Fruit fly (Drosophila melanogaster) whole organism, embryonic: ENCODE data around the gene Orco.
A peak's percentile ranks its signal among the peaks of the same experiment; 100 is the strongest.

Experiments used
- Bdp1 ChIP-seq: fragments of 200-800 bp; sonication (Bioruptor generic); optimal IDR thresholded peaks from 3 replicates; lab custom pipeline; 2016; ENCODE audit warnings: missing biosample characterization, missing genetic modification characterization
- CG10147 ChIP-seq: fragments of 200-800 bp; sonication (Bioruptor generic); optimal IDR thresholded peaks from 2 replicates; lab custom pipeline; 2019; ENCODE audit warnings: missing biosample characterization, mild to moderate bottlenecking, missing genetic modification characterization, moderate library complexity
- CG12104 ChIP-seq: fragments of 200-800 bp; sonication (Bioruptor generic); optimal IDR thresholded peaks from 3 replicates; lab custom pipeline; 2016; ENCODE audit warnings: missing biosample characterization, missing genetic modification characterization
- CG14860 ChIP-seq: fragments of 200-800 bp; sonication (Bioruptor generic); IDR thresholded peaks from 3 replicates; pipeline ENCODE4 v1.3.6; 2022; ENCODE audit warnings: missing biosample characterization, missing genetic modification characterization; ENCODE audit not compliant: partially characterized antibody
- CG16813 ChIP-seq: fragments of 200-800 bp; sonication (Bioruptor generic); IDR thresholded peaks from 3 replicates; pipeline ENCODE4 v1.3.6; 2022; ENCODE audit warnings: missing biosample characterization, missing genetic modification characterization; ENCODE audit not compliant: partially characterized antibody
- CG30403 ChIP-seq: fragments of 200-800 bp; sonication (Bioruptor generic); optimal IDR thresholded peaks from 3 replicates; lab custom pipeline; 2016; ENCODE audit warnings: missing biosample characterization, missing genetic modification characterization
- CG3847 ChIP-seq: fragments of 200-800 bp; sonication (Bioruptor generic); IDR thresholded peaks from 2 replicates; pipeline ENCODE4 v1.3.6; 2022; ENCODE audit warnings: missing biosample characterization, missing genetic modification characterization
- CG42726 ChIP-seq: fragments of 200-800 bp; sonication (Bioruptor generic); IDR thresholded peaks from 2 replicates; pipeline ENCODE4 v1.3.6; 2022; ENCODE audit warnings: missing biosample characterization, missing genetic modification characterization; ENCODE audit not compliant: partially characterized antibody
- CG6175 ChIP-seq: fragments of 200-800 bp; sonication (Bioruptor generic); IDR thresholded peaks from 3 replicates; pipeline ENCODE4 v1.3.6; 2022; ENCODE audit warnings: missing biosample characterization, missing genetic modification characterization
- CG6654 ChIP-seq: fragments of 200-800 bp; sonication (Bioruptor generic); optimal IDR thresholded peaks from 2 replicates; lab custom pipeline; 2017; ENCODE audit warnings: missing biosample characterization, mild to moderate bottlenecking, missing genetic modification characterization
- CG6791 ChIP-seq: fragments of 200-800 bp; sonication (Bioruptor generic); IDR thresholded peaks from 3 replicates; pipeline ENCODE4 v1.3.6; 2022; ENCODE audit warnings: missing biosample characterization, missing genetic modification characterization; ENCODE audit not compliant: partially characterized antibody
- Chrac-16 ChIP-seq: fragments of 200-800 bp; sonication (Bioruptor generic); optimal IDR thresholded peaks from 3 replicates; lab custom pipeline; 2016; ENCODE audit warnings: missing biosample characterization, missing genetic modification characterization
- Drgx ChIP-seq: fragments of 200-800 bp; sonication (Bioruptor generic); IDR thresholded peaks from 2 replicates; pipeline ENCODE4 v1.3.6; 2022; ENCODE audit warnings: missing biosample characterization, missing genetic modification characterization
- Gug ChIP-seq: fragments of 200-800 bp; sonication (Bioruptor generic); IDR thresholded peaks from 4 replicates; pipeline ENCODE4 v1.3.6; 2022; ENCODE audit warnings: missing biosample characterization, missing genetic modification characterization
- Hr78 ChIP-seq, 2 experiments: fragments of 200-800 bp in 1 of 2; fragments of >200 bp in 1 of 2; sonication (Bioruptor generic) in 1 of 2; optimal IDR thresholded peaks; 2 replicates each; lab custom pipeline; 2017 to 2019; ENCODE audit warnings: missing biosample characterization in 2 of 2, missing genetic modification characterization in 2 of 2, mild to moderate bottlenecking in 1 of 2, moderate library complexity in 1 of 2
- Jarid2 ChIP-seq: fragments of 200-800 bp; sonication (Bioruptor generic); optimal IDR thresholded peaks from 3 replicates; lab custom pipeline; 2017; ENCODE audit warnings: mild to moderate bottlenecking, missing biosample characterization, missing genetic modification reagents, missing genetic modification characterization
- Opbp ChIP-seq: fragments of 200-800 bp; sonication (Bioruptor generic); IDR thresholded peaks from 3 replicates; pipeline ENCODE4 v1.3.6; 2022; ENCODE audit warnings: missing biosample characterization, missing genetic modification characterization; ENCODE audit not compliant: partially characterized antibody
- Rfx ChIP-seq: fragments of 200-800 bp; sonication (Bioruptor generic); IDR thresholded peaks from 2 replicates; pipeline ENCODE4 v1.3.6; 2022; ENCODE audit warnings: missing biosample characterization, missing genetic modification characterization
- amos ChIP-seq: fragments of 200-800 bp; sonication (Bioruptor generic); IDR thresholded peaks from 2 replicates; pipeline ENCODE4 v1.3.6; 2022; ENCODE audit warnings: missing biosample characterization, missing genetic modification characterization; ENCODE audit not compliant: partially characterized antibody
- ato ChIP-seq: fragments of 200-800 bp; sonication (Bioruptor generic); IDR thresholded peaks from 2 replicates; pipeline ENCODE4 v1.3.6; 2022; ENCODE audit warnings: missing biosample characterization, missing genetic modification characterization; ENCODE audit not compliant: partially characterized antibody
- bsh ChIP-seq, 2 experiments: fragments of 200-800 bp; sonication (Bioruptor generic); optimal IDR thresholded peaks; 2 replicates each; lab custom pipeline; 2017 to 2018; ENCODE audit warnings: mild to moderate bottlenecking in 2 of 2, missing biosample characterization in 2 of 2, missing genetic modification characterization in 2 of 2, moderate library complexity in 1 of 2
- chinmo ChIP-seq: fragments of 200-800 bp; sonication (Bioruptor generic); IDR thresholded peaks from 4 replicates; pipeline ENCODE4 v1.3.6; 2022; ENCODE audit warnings: missing biosample characterization, missing genetic modification characterization; ENCODE audit not compliant: partially characterized antibody
- crp ChIP-seq, 2 experiments: fragments of 200-800 bp; sonication (Bioruptor generic); optimal IDR thresholded peaks; 2 replicates in 1 of 2; 3 replicates in 1 of 2; lab custom pipeline; 2017; ENCODE audit warnings: missing biosample characterization in 2 of 2, missing genetic modification characterization in 2 of 2, mild to moderate bottlenecking in 1 of 2, moderate library complexity in 1 of 2
- ewg ChIP-seq: fragments of 200-800 bp; sonication (Bioruptor generic); optimal IDR thresholded peaks from 3 replicates; lab custom pipeline; 2017; ENCODE audit warnings: mild to moderate bottlenecking, missing biosample characterization, missing genetic modification reagents, missing genetic modification characterization
- kni ChIP-seq: fragments of 200-800 bp; sonication (Bioruptor generic); optimal IDR thresholded peaks from 3 replicates; lab custom pipeline; 2017; ENCODE audit warnings: mild to moderate bottlenecking, missing biosample characterization, missing genetic modification reagents, missing genetic modification characterization
- knrl ChIP-seq: fragments of 200-800 bp; sonication (Bioruptor generic); IDR thresholded peaks from 3 replicates; pipeline ENCODE4 v1.3.6; 2022; ENCODE audit warnings: missing biosample characterization, missing genetic modification characterization; ENCODE audit not compliant: partially characterized antibody
- lov ChIP-seq, 2 experiments: fragments of 200-800 bp in 1 of 2; fragments of >200 bp in 1 of 2; sonication (Bioruptor generic) in 1 of 2; IDR thresholded peaks in 1 of 2; optimal IDR thresholded peaks in 1 of 2; 2 replicates in 1 of 2; 3 replicates in 1 of 2; pipeline versions ENCODE4 v1.3.6 to Lab custom; 2017 to 2022; ENCODE audit warnings: missing biosample characterization in 1 of 2, missing genetic modification characterization in 1 of 2
- nerfin-2 ChIP-seq: fragments of 200-800 bp; sonication (Bioruptor generic); IDR thresholded peaks from 2 replicates; pipeline ENCODE4 v1.3.6; 2022; ENCODE audit warnings: missing biosample characterization, missing genetic modification characterization; ENCODE audit not compliant: partially characterized antibody
- nom ChIP-seq: fragments of 200-800 bp; sonication (Bioruptor generic); optimal IDR thresholded peaks from 2 replicates; lab custom pipeline; 2017; ENCODE audit warnings: missing biosample characterization, missing genetic modification characterization, mild to moderate bottlenecking, moderate library complexity, missing genetic modification reagents
- oc ChIP-seq: fragments of 200-800 bp; sonication (Bioruptor generic); optimal IDR thresholded peaks from 2 replicates; lab custom pipeline; 2018; ENCODE audit warnings: missing biosample characterization, mild to moderate bottlenecking, missing genetic modification characterization, moderate library complexity
- row ChIP-seq: fragments of 200-800 bp; sonication (Bioruptor generic); IDR thresholded peaks from 3 replicates; pipeline ENCODE4 v1.3.6; 2022; ENCODE audit warnings: missing biosample characterization, missing genetic modification characterization
- sens ChIP-seq: fragments of 200-800 bp; sonication (Bioruptor generic); peaks from one replicate; lab custom pipeline; 2016; ENCODE audit warnings: missing biosample characterization, missing genetic modification characterization
- seq ChIP-seq: fragments of 200-800 bp; sonication (Bioruptor generic); IDR thresholded peaks from 2 replicates; pipeline ENCODE4 v1.3.6; 2022; ENCODE audit warnings: missing biosample characterization, missing genetic modification characterization
- unc-4 ChIP-seq: fragments of 200-800 bp; sonication (Bioruptor generic); IDR thresholded peaks from 2 replicates; pipeline ENCODE4 v1.3.6; 2022; ENCODE audit warnings: missing biosample characterization, missing genetic modification characterization; ENCODE audit not compliant: partially characterized antibody
- vvl ChIP-seq: fragments of 200-800 bp; sonication (Bioruptor generic); IDR thresholded peaks from 2 replicates; pipeline ENCODE4 v1.3.6; 2022; ENCODE audit warnings: missing biosample characterization, missing genetic modification characterization

Orco gene

dm6 chr3R:5389435-5389834 is 22.8 kb downstream of the Orco start:
- TF ChIP-seq CG10147 (GFP tag; lab: Kevin White, UChicago) (no peak), bsh (GFP tag; optimal IDR thresholded peaks at IDR 0.05; lab: Kevin White, UChicago) (peak in 1 of 2 experiments; percentile 4), sens (GFP tag; lab: Kevin White, UChicago) (peak; percentile 59), Drgx (GFP tag; lab: Robert Waterston, UW) (peak; percentile 29; the same call in 1 of the 2 replicates)

- peak in 1 of 2 experiments; percentile 76 for TF ChIP-seq Hr78 (GFP tag; optimal IDR thresholded peaks at IDR 0.05; lab: Kevin White, UChicago)
- 0 out of 4 replicates have a peak, but pooled peaks have one; percentile 43 for TF ChIP-seq chinmo (GFP tag; lab: Robert Waterston, UW)
- TF ChIP-seq nom: peak; percentile 10
- 0 out of 3 replicates have a peak, but pooled peaks have one; percentile 13 for TF ChIP-seq CG6175 (GFP tag; lab: Robert Waterston, UW)
- TF ChIP-seq oc (tag; lab: Kevin White, UChicago): peak; percentile 2
- peak; percentile 62 for TF ChIP-seq kni (GFP tag; lab: Kevin White, UChicago)
- no peak for TF ChIP-seq CG3847 (GFP tag; lab: Robert Waterston, UW)
- peak; percentile 15; the same call in 1 of the 2 replicates for TF ChIP-seq vvl
- no peak for TF ChIP-seq Chrac-16 (GFP tag; lab: Kevin White, UChicago)
These were observed 23.2 kb downstream of the Orco start for dm6 chr3R:5389034-5389433.

DNA sequence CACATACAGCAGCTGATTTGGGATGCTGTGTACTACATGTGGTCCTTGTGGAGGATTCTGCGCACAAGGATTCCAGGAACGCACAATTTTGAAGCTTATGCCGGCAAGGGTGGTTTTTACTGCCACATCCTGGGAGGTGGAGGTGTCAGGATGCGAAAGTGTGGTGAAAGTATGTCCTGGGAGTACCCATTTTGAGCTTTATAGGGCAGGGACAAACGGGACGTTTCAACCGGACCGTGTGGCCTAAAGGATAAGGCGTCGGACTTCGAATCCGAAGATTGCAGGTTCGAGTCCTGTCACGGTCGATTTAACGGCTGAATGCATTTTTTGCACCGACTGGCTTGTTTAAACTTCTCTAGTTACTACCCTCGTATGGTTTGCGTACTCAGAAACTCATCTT is 24.2 kb downstream of the Orco start:
- TF ChIP-seq amos (GFP tag; lab: Robert Waterston, UW) (peak; percentile 31; the same call in 1 of the 2 replicates), lov (optimal IDR thresholded peaks at IDR 0.05; lab: Kevin White, UChicago) (no peak), lov (GFP tag; IDR thresholded peaks at IDR 0.05; lab: Robert Waterston, UW) (no peak), knrl (GFP tag; lab: Robert Waterston, UW) (0 out of 3 replicates have a peak, but pooled peaks have one; percentile 15), CG14860 (no peak), CG6791 (GFP tag; lab: Robert Waterston, UW) (peak; percentile 47; the same call in 1 of the 3 replicates), CG12104 (GFP tag; lab: Kevin White, UChicago) (no peak), Gug (GFP tag; lab: Robert Waterston, UW) (no peak), Opbp (0 out of 3 replicates have a peak, but pooled peaks have one; percentile 42), crp (GFP tag; optimal IDR thresholded peaks at IDR 0.05; lab: Kevin White, UChicago) (peak in 1 of 2 experiments; percentile 26), unc-4 (GFP tag; lab: Robert Waterston, UW) (0 out of 2 replicates have a peak, but pooled peaks have one; percentile 36), chinmo (GFP tag; lab: Robert Waterston, UW) (0 out of 4 replicates have a peak, but pooled peaks have one; percentile 77), CG16813 (GFP tag; lab: Robert Waterston, UW) (peak; percentile 12; the same call in 1 of the 3 replicates), Bdp1 (GFP tag; lab: Kevin White, UChicago) (peak; percentile 93), CG42726 (GFP tag; lab: Robert Waterston, UW) (0 out of 2 replicates have a peak, but pooled peaks have one; percentile 9), nerfin-2 (GFP tag; lab: Robert Waterston, UW) (0 out of 2 replicates have a peak, but pooled peaks have one; percentile 21), seq (GFP tag; lab: Robert Waterston, UW) (peak; percentile 36; the same call in 1 of the 2 replicates), ato (GFP tag; lab: Robert Waterston, UW) (0 out of 2 replicates have a peak, but pooled peaks have one; percentile 17), ewg (GFP tag; lab: Kevin White, UChicago) (peak; percentile 81)

DNA sequence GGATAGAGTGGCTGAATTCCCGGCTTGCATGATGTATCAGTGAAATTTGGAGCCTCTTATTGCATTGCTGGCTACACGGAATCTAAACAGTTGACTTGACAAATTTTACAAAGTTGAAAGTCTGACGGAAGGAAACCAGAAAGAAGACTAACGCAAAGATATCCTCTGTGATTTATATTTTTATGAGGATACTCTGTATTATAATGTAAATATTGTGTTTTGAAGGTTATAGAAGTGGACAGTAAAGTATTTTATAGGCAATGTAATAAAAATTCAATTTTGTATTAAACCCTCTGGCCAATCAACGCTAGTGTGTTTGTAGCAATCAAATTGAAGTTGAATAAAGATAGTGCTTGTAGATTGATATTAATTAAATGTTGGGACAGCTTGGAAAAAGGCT is 24.6 kb downstream of the Orco start, which contains the start of gene CG14668:
CG14668 (minus strand) TSS at position 101 of the 400 bp plus-strand sequence.
- TF ChIP-seq Jarid2 (GFP tag; lab: Kevin White, UChicago) (no peak), Rfx (GFP tag; lab: Robert Waterston, UW) (no peak), CG30403 (GFP tag; lab: Kevin White, UChicago) (no peak), sens (GFP tag; lab: Kevin White, UChicago) (peak; percentile 20), row (GFP tag; lab: Robert Waterston, UW) (no peak), CG6654 (GFP tag; lab: Kevin White, UChicago) (no peak)
